Worm (Caenorhabditis elegans): ENCODE results near the gene mpst-7.

mpst-7 gene

DNA sequence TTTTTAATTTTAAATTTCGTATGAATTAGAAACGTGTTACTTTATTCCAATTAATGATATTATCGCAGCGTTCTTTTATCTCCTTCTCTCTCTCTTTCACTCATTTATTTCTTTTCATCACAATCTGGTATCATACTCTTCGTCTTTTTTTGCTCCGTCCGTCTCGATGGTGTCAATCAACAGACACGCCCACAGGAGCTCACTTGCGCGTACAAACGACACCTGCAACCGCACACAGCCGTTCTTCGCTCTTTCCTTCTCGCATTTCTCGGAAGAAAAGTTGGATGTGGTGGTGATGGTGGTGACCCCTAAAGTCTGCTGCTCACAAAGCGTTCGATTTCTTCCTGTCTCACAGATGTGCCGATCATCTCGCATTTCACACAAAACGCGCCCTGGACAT, 52.3 kb downstream of the mpst-7 start (continued):
- TF ChIP-seq rbr-2 (tag; optimal IDR thresholded peaks at IDR 0.05) (no peak), ama-1 (optimal IDR thresholded peaks at IDR 0.05) (no peak), hmg-1.1 (GFP tag; IDR thresholded peaks at IDR 0.05) (0 out of 2 replicates have a peak, but pooled peaks have one; percentile 19), R02D3.7 (tag; optimal IDR thresholded peaks at IDR 0.05) (no peak), zip-11 (GFP tag; IDR thresholded peaks at IDR 0.05) (no peak), lin-39 (tag; optimal IDR thresholded peaks at IDR 0.05) (no peak), vab-7 (GFP tag; IDR thresholded peaks at IDR 0.05) (no peak), saeg-2 (GFP tag; IDR thresholded peaks at IDR 0.05) (peak; percentile 70; the same call in 1 of the 2 replicates), zfp-2 (tag; optimal IDR thresholded peaks at IDR 0.05) (no peak), nhr-237 (tag; optimal IDR thresholded peaks at IDR 0.05) (no peak), ceh-62 (tag; optimal IDR thresholded peaks at IDR 0.05) (no peak), lin-38 (GFP tag; IDR thresholded peaks at IDR 0.05) (no peak), dmd-6 (GFP tag; IDR thresholded peaks at IDR 0.05) (peak; percentile 80), ceh-20 (GFP tag; IDR thresholded peaks at IDR 0.05) (no peak), lin-15B (tag; optimal IDR thresholded peaks at IDR 0.05) (no peak), spr-1 (tag; optimal IDR thresholded peaks at IDR 0.05) (no peak), snpc-4 (tag; optimal IDR thresholded peaks at IDR 0.05) (no peak), nhr-48 (tag; optimal IDR thresholded peaks at IDR 0.05) (no peak), lsy-2 (tag; optimal IDR thresholded peaks at IDR 0.05) (no peak), zag-1 (tag; optimal IDR thresholded peaks at IDR 0.05) (no peak), aha-1 (tag) (peak; percentile 65), nhr-76 (tag; optimal IDR thresholded peaks at IDR 0.05) (no peak), T20F7.1 (GFP tag; optimal IDR thresholded peaks at IDR 0.05) (no peak), hlh-11 (tag; optimal IDR thresholded peaks at IDR 0.05) (peak; percentile 53), ceh-44 (GFP tag; IDR thresholded peaks at IDR 0.05) (no peak), daf-8 (GFP tag; IDR thresholded peaks at IDR 0.05) (no peak), zfp-3 (GFP tag; conservative IDR thresholded peaks at IDR 0.05) (no peak)

DNA sequence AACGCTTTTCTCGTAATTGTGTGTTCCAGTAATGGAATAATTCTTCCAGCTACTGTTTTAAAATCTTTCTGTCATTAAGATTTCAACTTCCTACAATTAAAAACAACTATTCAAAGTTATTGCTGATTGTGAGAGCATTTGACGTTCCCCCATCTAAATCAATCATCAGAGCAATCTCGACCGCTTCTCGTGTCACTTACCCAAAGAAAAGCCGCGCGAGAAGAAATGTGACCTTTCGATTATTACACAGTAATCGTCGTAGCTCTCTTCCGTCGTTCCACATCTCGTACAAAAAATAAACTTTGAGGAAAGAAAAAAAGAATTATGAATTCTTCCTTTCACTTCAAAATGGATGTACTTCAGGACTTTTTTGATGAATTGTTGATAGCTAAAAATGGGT, 53.5 kb downstream of the mpst-7 start:
- no peak for TF ChIP-seq daf-16 (GFP tag; optimal IDR thresholded peaks at IDR 0.05)
- no peak for TF ChIP-seq daf-16 (tag; optimal IDR thresholded peaks at IDR 0.05)
- no peak for TF ChIP-seq ces-1 (GFP tag; optimal IDR thresholded peaks at IDR 0.05)
- TF ChIP-seq mdl-1 (tag; optimal IDR thresholded peaks at IDR 0.05), result no peak
- no peak for TF ChIP-seq pha-4 (GFP tag; IDR thresholded peaks at IDR 0.05)
- TF ChIP-seq pha-4 (tag; optimal IDR thresholded peaks at IDR 0.05), result no peak
- no peak for TF ChIP-seq madf-5 (GFP tag; IDR thresholded peaks at IDR 0.05)
- TF ChIP-seq F37D6.2 (tag; optimal IDR thresholded peaks at IDR 0.05), result no peak
- TF ChIP-seq php-3 (GFP tag; IDR thresholded peaks at IDR 0.05), result no peak
- no peak for TF ChIP-seq egl-43 (GFP tag; IDR thresholded peaks at IDR 0.05)
- no peak for TF ChIP-seq hmg-1.1 (GFP tag; IDR thresholded peaks at IDR 0.05)
- no peak for TF ChIP-seq ceh-62 (tag; optimal IDR thresholded peaks at IDR 0.05)
- TF ChIP-seq ztf-11 (tag; optimal IDR thresholded peaks at IDR 0.05), result no peak
- no peak for TF ChIP-seq ceh-32 (tag; optimal IDR thresholded peaks at IDR 0.05; ENCODE audit: poor library complexity)
- no peak for TF ChIP-seq ama-1 (optimal IDR thresholded peaks at IDR 0.05)
- TF ChIP-seq mxl-3 (GFP tag; optimal IDR thresholded peaks at IDR 0.05), result no peak
- no peak for TF ChIP-seq nhr-77 (tag; optimal IDR thresholded peaks at IDR 0.05)
- no peak for TF ChIP-seq nhr-41 (GFP tag; IDR thresholded peaks at IDR 0.05)
- TF ChIP-seq ZK337.2 (GFP tag; IDR thresholded peaks at IDR 0.05), result no peak
- no peak for TF ChIP-seq F26F4.8 (GFP tag; conservative IDR thresholded peaks at IDR 0.05)

Measured in whole organism, L4 larva.